Fruit fly (Drosophila melanogaster): ENCODE results near the gene CG43208.

CG43208 gene

DNA sequence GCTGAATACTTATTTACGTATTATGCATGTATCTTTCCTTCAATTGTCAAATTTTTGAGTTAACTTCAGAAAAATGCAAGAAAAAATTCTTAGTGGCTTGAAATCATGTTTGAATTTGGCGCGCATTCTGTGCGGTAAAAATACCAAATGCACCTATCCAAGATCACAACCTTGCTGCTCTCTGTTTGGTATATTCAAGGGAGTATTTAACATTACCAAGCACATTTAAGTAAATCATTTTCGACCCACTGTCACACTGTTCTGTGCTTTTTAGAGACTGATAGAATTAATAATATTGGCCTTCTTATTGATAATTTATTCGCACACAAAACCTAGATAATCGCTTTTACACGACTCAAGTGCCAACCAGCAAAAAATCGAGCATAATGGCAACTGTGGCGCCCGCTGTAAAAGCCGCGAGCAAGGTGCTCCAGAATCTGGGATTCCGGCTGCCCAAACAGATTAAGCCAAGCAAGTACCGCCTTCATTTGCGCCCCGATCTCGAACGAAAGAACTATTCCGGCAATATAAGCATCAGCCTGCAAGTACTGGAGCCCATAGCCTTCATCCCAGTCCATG is 6.0 kb downstream of the CG43208 start:
- no peak for TF ChIP-seq pan (optimal IDR thresholded peaks at IDR 0.05)

DNA sequence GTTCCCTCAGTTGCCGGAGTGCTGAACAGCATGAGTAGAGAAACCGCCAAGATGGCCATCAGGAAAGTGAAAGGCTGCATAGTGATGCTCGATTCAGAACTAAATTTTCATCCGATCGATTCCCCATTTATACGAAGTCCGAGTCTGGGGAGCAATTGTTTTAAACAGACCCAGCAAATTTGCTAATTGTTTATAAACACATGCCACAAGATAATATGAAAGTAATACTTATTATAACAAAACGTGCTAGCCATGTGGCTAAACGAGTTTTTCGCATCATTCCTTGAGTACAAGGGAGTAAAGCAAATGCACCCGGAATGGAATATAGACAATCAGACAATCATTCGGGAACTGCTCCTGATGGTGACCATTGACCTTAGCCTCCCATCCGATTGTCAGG is 9.9 kb downstream of the CG43208 start, which contains the start of gene CG44142:
Gene CG44142 (minus strand): TSS at position 101 of the 400 bp plus-strand sequence.
- TF ChIP-seq pan (optimal IDR thresholded peaks at IDR 0.05), result no peak
- no peak for TF ChIP-seq psq (optimal IDR thresholded peaks at IDR 0.05)

DNA sequence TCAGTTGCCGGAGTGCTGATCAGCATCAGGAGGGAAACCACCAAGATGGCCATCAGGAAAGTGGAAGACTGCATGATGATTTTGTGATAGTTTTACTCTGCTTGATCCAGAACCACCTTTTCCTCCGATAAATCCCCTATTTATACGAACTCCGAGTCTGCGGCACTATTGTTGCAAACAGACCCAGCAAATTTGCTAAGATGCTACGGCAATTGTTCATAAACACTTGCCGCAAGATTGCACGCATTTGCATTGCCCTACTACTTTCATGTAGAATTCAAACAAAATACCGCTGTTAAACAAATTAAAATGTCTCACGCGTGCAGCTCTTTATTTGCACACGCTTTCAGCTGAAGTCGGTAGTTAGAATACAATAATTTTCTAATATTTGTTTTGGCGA is 15.9 kb downstream of the CG43208 start, which contains the start of gene CG45080:
Gene CG45080 (minus strand): TSS at position 101 of the 400 bp plus-strand sequence.
- TF ChIP-seq usp (GFP tag; optimal IDR thresholded peaks at IDR 0.05) (no peak), CG8478 (optimal IDR thresholded peaks at IDR 0.05) (no peak), psq (optimal IDR thresholded peaks at IDR 0.05) (no peak), pan (optimal IDR thresholded peaks at IDR 0.05) (no peak), Dll (optimal IDR thresholded peaks at IDR 0.05) (no peak), EcR (GFP tag; optimal IDR thresholded peaks at IDR 0.05) (no peak)

DNA sequence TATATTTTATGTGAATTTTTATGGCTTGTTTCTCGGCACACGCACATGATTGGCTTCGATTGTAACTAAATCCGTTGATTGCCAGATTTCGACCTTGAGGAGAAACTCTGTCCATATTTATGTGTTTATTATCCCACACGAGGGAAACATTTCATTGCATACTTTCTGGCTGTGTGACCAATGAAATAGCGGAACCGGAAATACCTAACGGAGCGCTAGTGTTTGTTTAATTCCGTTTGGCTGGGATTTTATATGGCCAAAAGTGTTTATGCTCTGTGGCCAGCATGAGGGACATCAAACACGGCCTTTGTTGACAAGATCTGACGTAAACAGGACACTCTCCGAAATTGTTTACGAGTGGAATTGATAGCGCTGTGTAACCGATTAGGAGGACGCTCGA is 16.6 kb downstream of the CG43208 start:
- TF ChIP-seq psq (optimal IDR thresholded peaks at IDR 0.05) (no peak), Dll (optimal IDR thresholded peaks at IDR 0.05) (no peak), CG8478 (optimal IDR thresholded peaks at IDR 0.05) (no peak), EcR (GFP tag; optimal IDR thresholded peaks at IDR 0.05) (no peak), usp (GFP tag; optimal IDR thresholded peaks at IDR 0.05) (no peak), pan (optimal IDR thresholded peaks at IDR 0.05) (no peak)

dm6 chr3R:13333031-13333430 is 29.8 kb downstream of the CG43208 start:
- TF ChIP-seq pan (optimal IDR thresholded peaks at IDR 0.05), result no peak
- TF ChIP-seq EcR (GFP tag; optimal IDR thresholded peaks at IDR 0.05), result no peak
- TF ChIP-seq Dll (optimal IDR thresholded peaks at IDR 0.05), result no peak
- no peak for TF ChIP-seq CG8478 (optimal IDR thresholded peaks at IDR 0.05)
- TF ChIP-seq psq (optimal IDR thresholded peaks at IDR 0.05), result no peak
- TF ChIP-seq usp (GFP tag; optimal IDR thresholded peaks at IDR 0.05), result no peak

DNA sequence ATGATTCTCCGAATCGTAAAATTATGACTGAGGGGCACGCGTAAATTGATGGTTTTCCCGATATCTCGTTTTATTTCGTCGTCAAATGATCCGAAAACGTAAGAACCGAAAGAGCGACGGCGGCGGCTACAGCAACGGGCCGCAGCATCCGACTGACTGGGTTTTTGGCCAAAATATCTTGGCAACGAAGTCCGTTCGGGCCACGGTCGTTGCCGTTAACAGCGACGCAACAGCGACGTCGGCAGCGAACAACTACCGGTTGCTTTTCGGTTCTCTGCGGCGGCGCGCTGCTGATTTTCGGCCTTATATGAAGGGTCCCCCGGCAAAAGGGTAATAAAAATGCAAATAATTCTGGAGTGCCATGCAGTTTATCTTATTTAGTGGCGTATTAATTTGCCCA is 30.8 kb downstream of the CG43208 start, which contains the start of gene PK2-R2:
Gene PK2-R2 (minus strand): TSS at position 160 of the 400 bp plus-strand sequence.
- TF ChIP-seq usp (GFP tag; optimal IDR thresholded peaks at IDR 0.05) (no peak), CG8478 (optimal IDR thresholded peaks at IDR 0.05) (no peak), EcR (GFP tag; optimal IDR thresholded peaks at IDR 0.05) (no peak), pan (optimal IDR thresholded peaks at IDR 0.05) (no peak), Dll (optimal IDR thresholded peaks at IDR 0.05) (no peak), psq (optimal IDR thresholded peaks at IDR 0.05) (no peak)

DNA sequence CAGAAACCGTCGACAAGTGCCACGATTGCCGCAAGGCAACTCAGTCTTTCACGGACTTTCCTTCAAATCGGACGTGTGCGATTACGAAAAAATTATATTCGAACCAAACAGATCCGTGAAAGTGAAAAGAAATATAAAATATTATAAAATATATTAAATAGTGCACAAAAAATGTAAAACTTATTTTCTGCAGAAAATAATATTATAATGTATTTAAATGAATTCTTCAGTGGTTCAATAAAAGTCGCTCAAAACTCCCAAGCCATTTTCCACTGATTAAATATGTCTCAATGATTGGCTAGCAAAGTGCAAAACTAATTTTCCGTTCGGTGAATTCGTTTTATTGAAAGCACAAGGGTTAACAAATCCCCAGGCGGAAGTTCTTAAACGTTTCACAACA is 34.8 kb downstream of the CG43208 start, which contains the start of gene PK2-R1:
Gene PK2-R1 (plus strand): TSS at position 301 of the 400 bp plus-strand sequence.
- TF ChIP-seq CG8478 (optimal IDR thresholded peaks at IDR 0.05) (no peak), pan (optimal IDR thresholded peaks at IDR 0.05) (no peak), EcR (GFP tag; optimal IDR thresholded peaks at IDR 0.05) (no peak), Dll (optimal IDR thresholded peaks at IDR 0.05) (no peak), psq (optimal IDR thresholded peaks at IDR 0.05) (no peak), usp (GFP tag; optimal IDR thresholded peaks at IDR 0.05) (no peak)

dm6 chr3R:13353373-13353772 is 50.1 kb downstream of the CG43208 start, which contains the start of gene mthl12:
Gene mthl12 (plus strand): TSS chr3R:13353673.
- TF ChIP-seq Dll (optimal IDR thresholded peaks at IDR 0.05), result no peak
- no peak for TF ChIP-seq psq (optimal IDR thresholded peaks at IDR 0.05)
- TF ChIP-seq usp (GFP tag; optimal IDR thresholded peaks at IDR 0.05), result no peak
- TF ChIP-seq pan (optimal IDR thresholded peaks at IDR 0.05), result no peak
- no peak for TF ChIP-seq CG8478 (optimal IDR thresholded peaks at IDR 0.05)
- TF ChIP-seq EcR (GFP tag; optimal IDR thresholded peaks at IDR 0.05), result no peak
